Fruit fly (Drosophila melanogaster): ENCODE results near the gene Ccdc39.

Gene Ccdc39

dm6 chr3R:4821098-4821605 lies 36.6 kb upstream of the Ccdc39 start, which contains the start of gene CG14657 (continued):
- TF ChIP-seq ems (GFP tag; optimal IDR thresholded peaks at IDR 0.05) (no peak), CG10462 (GFP tag; optimal IDR thresholded peaks at IDR 0.05) (no peak), amos (GFP tag; IDR thresholded peaks at IDR 0.05; ENCODE audit: partially characterized antibody) (peak; percentile 91), Max (GFP tag; optimal IDR thresholded peaks at IDR 0.05) (no peak), CG6854 (GFP tag; optimal IDR thresholded peaks at IDR 0.05) (peak; percentile 8), ham (GFP tag; IDR thresholded peaks at IDR 0.05) (no peak), Camta (GFP tag; optimal IDR thresholded peaks at IDR 0.05) (no peak), lbe (GFP tag; optimal IDR thresholded peaks at IDR 0.05) (peak; percentile 58), CG2129 (GFP tag; IDR thresholded peaks at IDR 0.05; ENCODE audit: partially characterized antibody) (peak; percentile 84), Stat92E (GFP tag; optimal IDR thresholded peaks at IDR 0.05) (peak in 1 of 3 experiments; percentile 90), CG15601 (tag; optimal IDR thresholded peaks at IDR 0.05) (peak; percentile 40), CG17359 (tag; optimal IDR thresholded peaks at IDR 0.05) (no peak), kah (GFP tag; optimal IDR thresholded peaks at IDR 0.05) (no peak), Rx (GFP tag; IDR thresholded peaks at IDR 0.05) (no peak), Hr51 (GFP tag; optimal IDR thresholded peaks at IDR 0.05) (no peak), CG10431 (GFP tag; optimal IDR thresholded peaks at IDR 0.05) (peak; percentile 64), B-H1 (GFP tag; IDR thresholded peaks at IDR 0.05) (no peak), unc-4 (GFP tag; IDR thresholded peaks at IDR 0.05; ENCODE audit: partially characterized antibody) (peak; percentile 97), bsh (GFP tag; optimal IDR thresholded peaks at IDR 0.05) (peak in 1 of 2 experiments; percentile 7), trh (GFP tag; optimal IDR thresholded peaks at IDR 0.05) (no peak), Scr (GFP tag; IDR thresholded peaks at IDR 0.05; ENCODE audit: partially characterized antibody) (peak; percentile 93), CG11456 (GFP tag; IDR thresholded peaks at IDR 0.05) (no peak), zen (tag; optimal IDR thresholded peaks at IDR 0.05) (no peak), CG18764 (GFP tag; optimal IDR thresholded peaks at IDR 0.05) (no peak), tgo (GFP tag; IDR thresholded peaks at IDR 0.05) (no peak), CG18011 (GFP tag; optimal IDR thresholded peaks at IDR 0.05) (no peak), CG2875 (GFP tag; optimal IDR thresholded peaks at IDR 0.05) (no peak), sc (optimal IDR thresholded peaks at IDR 0.05) (no peak), sc (GFP tag; optimal IDR thresholded peaks at IDR 0.05) (no peak), zfh2 (GFP tag; optimal IDR thresholded peaks at IDR 0.05) (no peak), sug (tag; optimal IDR thresholded peaks at IDR 0.05) (peak; percentile 46), Elba2 (GFP tag; optimal IDR thresholded peaks at IDR 0.05) (no peak), D19A (tag; optimal IDR thresholded peaks at IDR 0.05) (no peak), eve (GFP tag; optimal IDR thresholded peaks at IDR 0.05) (no peak), CG8478 (optimal IDR thresholded peaks at IDR 0.05) (peak; percentile 93), CG8089 (GFP tag; optimal IDR thresholded peaks at IDR 0.05) (no peak), dpn (GFP tag; optimal IDR thresholded peaks at IDR 0.05) (no peak), CG3726 (GFP tag; IDR thresholded peaks at IDR 0.05) (no peak), Trl (optimal IDR thresholded peaks at IDR 0.05) (peak in 1 of 2 experiments; percentile 29), Trl (GFP tag; optimal IDR thresholded peaks at IDR 0.05) (no peak), Neu2 (GFP tag; optimal IDR thresholded peaks at IDR 0.05; ENCODE audit: borderline replicate concordance) (no peak), maf-S (GFP tag; optimal IDR thresholded peaks at IDR 0.05) (no peak), GATAe (GFP tag; conservative IDR thresholded peaks at IDR 0.05) (no peak), Usf (GFP tag; optimal IDR thresholded peaks at IDR 0.05) (no peak), CG8281 (tag; optimal IDR thresholded peaks at IDR 0.05) (no peak), so (GFP tag; IDR thresholded peaks at IDR 0.05) (no peak), CG8290 (GFP tag; optimal IDR thresholded peaks at IDR 0.05) (no peak), CG8290 (tag; optimal IDR thresholded peaks at IDR 0.05) (peak in 1 of 2 experiments; percentile 40), CG12155 (GFP tag; optimal IDR thresholded peaks at IDR 0.05) (peak; percentile 97), CG10274 (GFP tag; optimal IDR thresholded peaks at IDR 0.05) (no peak), Med (GFP tag) (peak; percentile 77)
